Worm (Caenorhabditis elegans) whole organism, young adult: ENCODE results near the gene snf-12.

Experiments used
- F39B2.1 ChIP-seq: fragments of 200-800 bp; sonication (Bioruptor generic); IDR thresholded peaks from 2 replicates; pipeline ENCODE4 v1.3.6; 2022; ENCODE audit warnings: missing genetic modification reagents, missing genetic modification characterization, missing compliant biosample characterization
- F57A8.1 ChIP-seq: fragments of 200-800 bp; sonication (Bioruptor generic); optimal IDR thresholded peaks from 2 replicates; lab custom pipeline; 2018; ENCODE audit warnings: mild to moderate bottlenecking, missing genetic modification characterization, moderate library complexity, missing compliant biosample characterization
- Y53G8AR.9 ChIP-seq: fragments of 200-800 bp; sonication (Bioruptor generic); conservative IDR thresholded peaks from 2 replicates; pipeline ENCODE4 v1.3.6; 2022; ENCODE audit warnings: missing genetic modification reagents, missing genetic modification characterization, missing compliant biosample characterization
- dox-1 ChIP-seq: fragments of 200-800 bp; sonication (Bioruptor generic); IDR thresholded peaks from 2 replicates; pipeline ENCODE4 v1.3.6; 2022; ENCODE audit warnings: missing genetic modification reagents, missing genetic modification characterization, missing compliant biosample characterization
- unc-62 ChIP-seq: fragments of 150-350 bp; optimal IDR thresholded peaks from 2 replicates; lab custom pipeline; 2014; ENCODE audit warnings: missing biosample characterization, missing genetic modification reagents, missing genetic modification characterization

DNA sequence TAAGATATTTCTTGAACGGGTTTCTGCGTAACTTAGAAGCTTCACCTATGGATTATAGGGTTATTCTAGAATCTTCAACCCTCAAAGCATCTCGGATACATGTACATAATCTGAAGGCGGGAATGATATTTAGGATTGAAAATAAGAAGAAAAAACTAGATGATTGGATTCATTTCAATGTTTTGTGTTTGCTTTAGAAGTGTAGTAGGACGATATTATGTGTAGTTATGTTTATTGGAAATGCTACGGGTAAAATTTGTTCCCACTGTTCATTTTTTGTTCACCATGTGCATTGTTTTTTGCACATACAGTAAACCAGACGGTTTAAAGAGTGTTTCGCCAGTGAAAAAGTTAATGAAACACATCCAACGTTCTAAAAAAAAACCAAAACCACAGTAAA lies 17.8 kb upstream of the snf-12 start:
- no peak for TF ChIP-seq dox-1
- TF ChIP-seq F57A8.1 (GFP tag; lab: Kevin White, UChicago): no peak
- TF ChIP-seq unc-62 (GFP tag; lab: Kevin White, UChicago): no peak
- TF ChIP-seq Y53G8AR.9 (GFP tag; lab: Robert Waterston, UW): no peak
- no peak for TF ChIP-seq F39B2.1 (GFP tag; lab: Robert Waterston, UW)
